Fruit fly (Drosophila melanogaster): ENCODE data around the gene CG13455.

DNA sequence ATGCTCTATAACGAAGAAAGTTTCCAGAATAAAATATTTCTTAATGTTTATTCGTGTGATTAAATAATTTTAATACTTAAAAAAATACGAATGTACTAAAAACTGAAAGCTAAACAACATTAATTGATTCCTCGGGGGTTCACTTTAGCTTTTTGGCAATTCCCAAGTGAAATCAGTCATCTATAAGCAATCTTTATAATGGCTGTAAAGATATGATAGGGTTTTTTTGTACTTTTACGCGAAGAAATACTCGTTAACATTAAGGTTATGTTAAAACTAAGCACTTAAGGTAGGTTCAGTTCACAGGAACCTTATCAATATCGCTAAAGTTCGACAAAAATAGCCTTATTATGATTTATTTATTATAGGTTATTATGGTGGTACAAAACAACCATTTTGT lies 23.5 kb downstream of the CG13455 start:
- TF ChIP-seq Mnt (GFP tag; optimal IDR thresholded peaks at IDR 0.05) (no peak), toe (GFP tag; optimal IDR thresholded peaks at IDR 0.05) (no peak), CG1620 (GFP tag; optimal IDR thresholded peaks at IDR 0.05) (no peak), Hr96 (GFP tag; optimal IDR thresholded peaks at IDR 0.05) (no peak), pad (GFP tag; optimal IDR thresholded peaks at IDR 0.05) (no peak), cic (GFP tag; optimal IDR thresholded peaks at IDR 0.05) (no peak), CG33017 (tag; optimal IDR thresholded peaks at IDR 0.05) (no peak), Clk (GFP tag; optimal IDR thresholded peaks at IDR 0.05) (no peak), CG5204 (GFP tag; optimal IDR thresholded peaks at IDR 0.05) (no peak), cnc (optimal IDR thresholded peaks at IDR 0.05) (no peak), CG11617 (GFP tag; optimal IDR thresholded peaks at IDR 0.05) (no peak)

All from whole organism, adult.